Worm (Caenorhabditis elegans): ENCODE measurements around the gene ubc-23.

- TF ChIP-seq madf-2 (tag; optimal IDR thresholded peaks at IDR 0.05), result no peak
- TF ChIP-seq unc-42 (tag; optimal IDR thresholded peaks at IDR 0.05), result no peak
These were observed 38.6 kb upstream of the ubc-23 start for ce11 chrX:8805475-8805874.

Data from whole organism, late embryonic.